Fruit fly (Drosophila melanogaster): ENCODE data around the gene spn-D.

The spn-D gene

dm6 chr3R:27150685-27151515 is 14.6 kb upstream of the spn-D start, which contains the start of gene CG6051 (continued):
- TF ChIP-seq oc (tag; optimal IDR thresholded peaks at IDR 0.05) (peak; percentile 45), cas (GFP tag; IDR thresholded peaks at IDR 0.05) (no peak), CG30431 (GFP tag; optimal IDR thresholded peaks at IDR 0.05) (peak; percentile 31), ase (GFP tag; IDR thresholded peaks at IDR 0.05) (no peak), lilli (GFP tag; optimal IDR thresholded peaks at IDR 0.05) (peak; percentile 29), Lpt (GFP tag; optimal IDR thresholded peaks at IDR 0.05) (no peak), CG7556 (GFP tag; optimal IDR thresholded peaks at IDR 0.05) (peak; percentile 33), vfl (GFP tag; optimal IDR thresholded peaks at IDR 0.05) (peak; percentile 2), dmrt99B (tag; optimal IDR thresholded peaks at IDR 0.05) (peak; percentile 48), Bteb2 (GFP tag; optimal IDR thresholded peaks at IDR 0.05) (no peak), CG3065 (GFP tag; optimal IDR thresholded peaks at IDR 0.05) (no peak), Jarid2 (GFP tag; optimal IDR thresholded peaks at IDR 0.05) (peak; percentile 94), CG31224 (GFP tag; IDR thresholded peaks at IDR 0.05) (no peak), CG1832 (GFP tag; optimal IDR thresholded peaks at IDR 0.05) (peak; percentile 3), sens (GFP tag) (peak; percentile 83), gro (GFP tag; optimal IDR thresholded peaks at IDR 0.05) (peak; percentile 66), CG11398 (GFP tag; optimal IDR thresholded peaks at IDR 0.05) (peak; percentile 35), CG8388 (GFP tag; optimal IDR thresholded peaks at IDR 0.05) (no peak), emc (GFP tag; optimal IDR thresholded peaks at IDR 0.05) (no peak), salm (tag; optimal IDR thresholded peaks at IDR 0.05) (no peak), twi (tag; optimal IDR thresholded peaks at IDR 0.05) (peak; percentile 35), D19A (tag; optimal IDR thresholded peaks at IDR 0.05) (peak; percentile 33), crp (GFP tag; optimal IDR thresholded peaks at IDR 0.05) (no peak), CG43689 (GFP tag; IDR thresholded peaks at IDR 0.05) (no peak), jing (GFP tag; optimal IDR thresholded peaks at IDR 0.05) (no peak), CG11560 (tag; IDR thresholded peaks at IDR 0.05) (no peak), Dref (GFP tag; IDR thresholded peaks at IDR 0.05) (no peak), CG15479 (GFP tag; optimal IDR thresholded peaks at IDR 0.05) (no peak), Eip74EF (GFP tag; optimal IDR thresholded peaks at IDR 0.05) (peak in 1 of 2 experiments; percentile 85), CG9932 (GFP tag; IDR thresholded peaks at IDR 0.05) (no peak), Hmr (GFP tag; optimal IDR thresholded peaks at IDR 0.05) (peak; percentile 54), CG1603 (tag; optimal IDR thresholded peaks at IDR 0.05) (peak; percentile 80), fru (optimal IDR thresholded peaks at IDR 0.05) (no peak), Adf1 (GFP tag; IDR thresholded peaks at IDR 0.05) (no peak), en (GFP tag; optimal IDR thresholded peaks at IDR 0.05) (no peak), CG8944 (GFP tag; optimal IDR thresholded peaks at IDR 0.05) (peak; percentile 48), CG9215 (GFP tag; IDR thresholded peaks at IDR 0.05) (no peak), Usf (GFP tag; optimal IDR thresholded peaks at IDR 0.05) (no peak), vnd (GFP tag; IDR thresholded peaks at IDR 0.05; ENCODE audit: partially characterized antibody) (no peak), sna (GFP tag; IDR thresholded peaks at IDR 0.05; ENCODE audit: partially characterized antibody) (no peak), HLH4C (GFP tag; IDR thresholded peaks at IDR 0.05; ENCODE audit: partially characterized antibody) (no peak), Oaz (GFP tag; IDR thresholded peaks at IDR 0.05) (no peak), HmgZ (tag; optimal IDR thresholded peaks at IDR 0.05) (peak; percentile 44), CG8089 (GFP tag; optimal IDR thresholded peaks at IDR 0.05) (peak; percentile 53), wor (GFP tag; IDR thresholded peaks at IDR 0.05) (no peak), CG16863 (GFP tag; optimal IDR thresholded peaks at IDR 0.05) (peak; percentile 55), pan (optimal IDR thresholded peaks at IDR 0.05) (no peak), pan (GFP tag; optimal IDR thresholded peaks at IDR 0.05 in 1 of 2, IDR thresholded peaks at IDR 0.05 in 1 of 2) (no peak), jumu (GFP tag; optimal IDR thresholded peaks at IDR 0.05) (peak; percentile 10), CG12769 (tag; optimal IDR thresholded peaks at IDR 0.05) (peak; percentile 47)

Data from whole organism, embryonic.